Fruit fly (Drosophila melanogaster) whole organism, embryonic: Measurements from ENCODE around the gene Cul6.

ENCODE experiments used
- Antp ChIP-seq: fragments of 200-800 bp; sonication (Bioruptor generic); optimal IDR thresholded peaks from 3 replicates; lab custom pipeline; 2016; ENCODE audit warnings: missing biosample characterization, missing genetic modification characterization
- Bdp1 ChIP-seq: fragments of 200-800 bp; sonication (Bioruptor generic); optimal IDR thresholded peaks from 3 replicates; lab custom pipeline; 2016; ENCODE audit warnings: missing biosample characterization, missing genetic modification characterization
- C15 ChIP-seq: fragments of 200-800 bp; sonication (Bioruptor generic); IDR thresholded peaks from 3 replicates; pipeline ENCODE4 v1.3.6; 2022; ENCODE audit warnings: missing biosample characterization, missing genetic modification characterization
- CG10654 ChIP-seq: fragments of 200-800 bp; sonication (Bioruptor generic); optimal IDR thresholded peaks from 2 replicates; lab custom pipeline; 2016; ENCODE audit warnings: missing biosample characterization, missing genetic modification characterization
- CG11247 ChIP-seq: fragments of 200-800 bp; sonication (Bioruptor generic); IDR thresholded peaks from 2 replicates; pipeline ENCODE4 v1.3.6; 2022; ENCODE audit warnings: missing biosample characterization, missing genetic modification characterization
- CG12155 ChIP-seq: fragments of 200-800 bp; sonication (Bioruptor generic); optimal IDR thresholded peaks from 3 replicates; lab custom pipeline; 2016; ENCODE audit warnings: missing biosample characterization, missing genetic modification characterization
- CG14014 ChIP-seq: fragments of 200-800 bp; sonication (Bioruptor generic); IDR thresholded peaks from 2 replicates; pipeline ENCODE4 v1.3.6; 2022; ENCODE audit warnings: missing biosample characterization, missing genetic modification characterization
- CG1603 ChIP-seq: fragments of 200-800 bp; sonication (Bioruptor generic); optimal IDR thresholded peaks from 2 replicates; lab custom pipeline; 2019; ENCODE audit warnings: missing biosample characterization, mild to moderate bottlenecking, missing genetic modification characterization, moderate library complexity
- CG18764 ChIP-seq: fragments of 200-800 bp; sonication (Bioruptor generic); optimal IDR thresholded peaks from 3 replicates; lab custom pipeline; 2016; ENCODE audit warnings: missing biosample characterization, missing genetic modification characterization
- CG2116 ChIP-seq: fragments of 200-800 bp; sonication (Bioruptor generic); optimal IDR thresholded peaks from 3 replicates; lab custom pipeline; 2018; ENCODE audit warnings: missing biosample characterization, mild to moderate bottlenecking, missing genetic modification characterization
- CG30403 ChIP-seq: fragments of 200-800 bp; sonication (Bioruptor generic); optimal IDR thresholded peaks from 3 replicates; lab custom pipeline; 2016; ENCODE audit warnings: missing biosample characterization, missing genetic modification characterization
- CG31224 ChIP-seq: fragments of 200-800 bp; sonication (Bioruptor generic); IDR thresholded peaks from 2 replicates; pipeline ENCODE4 v1.3.6; 2022; ENCODE audit warnings: missing biosample characterization, missing genetic modification characterization
- CG5953 ChIP-seq: fragments of 200-800 bp; sonication (Bioruptor generic); IDR thresholded peaks from 2 replicates; pipeline ENCODE4 v1.3.6; 2022; ENCODE audit warnings: missing biosample characterization, missing genetic modification characterization
- CG7928 ChIP-seq: fragments of 200-800 bp; sonication (Bioruptor generic); optimal IDR thresholded peaks from 2 replicates; lab custom pipeline; 2017; ENCODE audit warnings: missing biosample characterization, mild to moderate bottlenecking, missing genetic modification characterization
- CG9932 ChIP-seq: fragments of 200-800 bp; sonication (Bioruptor generic); IDR thresholded peaks from 2 replicates; pipeline ENCODE4 v1.3.6; 2022; ENCODE audit warnings: missing biosample characterization, missing genetic modification characterization
- Dip3 ChIP-seq: fragments of 200-800 bp; sonication (Bioruptor generic); optimal IDR thresholded peaks from 3 replicates; lab custom pipeline; 2016; ENCODE audit warnings: missing biosample characterization, missing genetic modification characterization
- Eip74EF ChIP-seq, 2 experiments: fragments of 200-800 bp in 1 of 2; fragments of >200 bp in 1 of 2; sonication (Bioruptor generic) in 1 of 2; optimal IDR thresholded peaks; 2 replicates each; lab custom pipeline; 2017 to 2019; ENCODE audit warnings: missing biosample characterization in 2 of 2, missing genetic modification characterization in 2 of 2, mild to moderate bottlenecking in 1 of 2, moderate library complexity in 1 of 2
- Gsc ChIP-seq: fragments of 200-800 bp; sonication (Bioruptor generic); IDR thresholded peaks from 2 replicates; pipeline ENCODE4 v1.3.6; 2022; ENCODE audit warnings: missing biosample characterization, missing genetic modification characterization
- Hmr ChIP-seq: fragments of 200-800 bp; sonication (Bioruptor generic); optimal IDR thresholded peaks from 3 replicates; lab custom pipeline; 2017; ENCODE audit warnings: mild to moderate bottlenecking, missing biosample characterization, missing genetic modification reagents, missing genetic modification characterization
- Hsf ChIP-seq: fragments of 200-800 bp; sonication (Bioruptor generic); optimal IDR thresholded peaks from 3 replicates; lab custom pipeline; 2016; ENCODE audit warnings: missing biosample characterization, missing genetic modification characterization
- Lpt ChIP-seq: fragments of >200 bp; optimal IDR thresholded peaks from 2 replicates; lab custom pipeline; 2018; ENCODE audit warnings: missing biosample characterization, missing genetic modification characterization
- PHDP ChIP-seq: fragments of 200-800 bp; sonication (Bioruptor generic); optimal IDR thresholded peaks from 3 replicates; lab custom pipeline; 2018; ENCODE audit warnings: missing biosample characterization, mild to moderate bottlenecking, missing genetic modification characterization, moderate library complexity
- Ptx1 ChIP-seq: fragments of 200-800 bp; sonication (Bioruptor generic); IDR thresholded peaks from 2 replicates; pipeline ENCODE4 v1.3.6; 2022; ENCODE audit warnings: missing biosample characterization, missing genetic modification characterization
- Rx ChIP-seq: fragments of 200-800 bp; sonication (Bioruptor generic); IDR thresholded peaks from 2 replicates; pipeline ENCODE4 v1.3.6; 2022; ENCODE audit warnings: missing biosample characterization, missing genetic modification characterization
- Xbp1 ChIP-seq: fragments of 200-800 bp; sonication (Bioruptor generic); optimal IDR thresholded peaks from 3 replicates; lab custom pipeline; 2016; ENCODE audit warnings: missing biosample characterization, mild to moderate bottlenecking, missing genetic modification characterization
- al ChIP-seq: fragments of 200-800 bp; sonication (Bioruptor generic); IDR thresholded peaks from 2 replicates; pipeline ENCODE4 v1.3.6; 2022; ENCODE audit warnings: missing biosample characterization, missing genetic modification characterization
- amos ChIP-seq: fragments of 200-800 bp; sonication (Bioruptor generic); IDR thresholded peaks from 2 replicates; pipeline ENCODE4 v1.3.6; 2022; ENCODE audit warnings: missing biosample characterization, missing genetic modification characterization; ENCODE audit not compliant: partially characterized antibody
- chif ChIP-seq, 2 experiments: fragments of 200-800 bp; sonication (Bioruptor generic); optimal IDR thresholded peaks; 3 replicates each; lab custom pipeline; 2016; ENCODE audit warnings: missing biosample characterization in 2 of 2, missing genetic modification characterization in 2 of 2
- dysf ChIP-seq: fragments of 200-800 bp; sonication (Bioruptor generic); IDR thresholded peaks from 3 replicates; pipeline ENCODE4 v1.3.6; 2022; ENCODE audit warnings: missing biosample characterization, missing genetic modification characterization
- esg ChIP-seq: fragments of 200-800 bp; sonication (Bioruptor generic); conservative IDR thresholded peaks from 2 replicates; pipeline ENCODE4 v1.3.6; 2022; ENCODE audit warnings: missing biosample characterization, missing genetic modification characterization
- ewg ChIP-seq: fragments of 200-800 bp; sonication (Bioruptor generic); optimal IDR thresholded peaks from 3 replicates; lab custom pipeline; 2017; ENCODE audit warnings: mild to moderate bottlenecking, missing biosample characterization, missing genetic modification reagents, missing genetic modification characterization
- eyg ChIP-seq: fragments of 200-800 bp; sonication (Bioruptor generic); optimal IDR thresholded peaks from 3 replicates; lab custom pipeline; 2016; ENCODE audit warnings: missing biosample characterization, missing genetic modification characterization
- fru ChIP-seq: fragments of >200 bp; optimal IDR thresholded peaks from 2 replicates; lab custom pipeline; 2017
- hbn ChIP-seq: fragments of 200-800 bp; sonication (Bioruptor generic); IDR thresholded peaks from 2 replicates; pipeline ENCODE4 v1.3.6; 2022; ENCODE audit warnings: missing biosample characterization, missing genetic modification characterization; ENCODE audit not compliant: partially characterized antibody
- hth ChIP-seq: fragments of >200 bp; optimal IDR thresholded peaks from 2 replicates; lab custom pipeline; 2017; ENCODE audit warnings: inconsistent platforms
- jumu ChIP-seq: fragments of 200-800 bp; sonication (Bioruptor generic); optimal IDR thresholded peaks from 3 replicates; lab custom pipeline; 2016; ENCODE audit warnings: missing biosample characterization, missing genetic modification characterization
- knrl ChIP-seq: fragments of 200-800 bp; sonication (Bioruptor generic); IDR thresholded peaks from 3 replicates; pipeline ENCODE4 v1.3.6; 2022; ENCODE audit warnings: missing biosample characterization, missing genetic modification characterization; ENCODE audit not compliant: partially characterized antibody
- mirr ChIP-seq: fragments of 200-800 bp; sonication (Bioruptor generic); optimal IDR thresholded peaks from 3 replicates; lab custom pipeline; 2018; ENCODE audit warnings: missing biosample characterization, mild to moderate bottlenecking, missing genetic modification characterization
- mld ChIP-seq: fragments of 200-800 bp; sonication (Bioruptor generic); IDR thresholded peaks from 3 replicates; pipeline ENCODE4 v1.3.6; 2022; ENCODE audit warnings: missing biosample characterization, missing genetic modification characterization; ENCODE audit not compliant: partially characterized antibody
- nau ChIP-seq: fragments of 200-800 bp; sonication (Bioruptor generic); optimal IDR thresholded peaks from 3 replicates; lab custom pipeline; 2017; ENCODE audit warnings: missing biosample characterization, mild to moderate bottlenecking, missing genetic modification characterization, missing genetic modification reagents
- nerfin-1 ChIP-seq: fragments of 200-800 bp; sonication (Bioruptor generic); optimal IDR thresholded peaks from 3 replicates; lab custom pipeline; 2019; ENCODE audit warnings: missing biosample characterization, mild to moderate bottlenecking, missing genetic modification characterization, moderate library complexity
- nom ChIP-seq: fragments of 200-800 bp; sonication (Bioruptor generic); optimal IDR thresholded peaks from 2 replicates; lab custom pipeline; 2017; ENCODE audit warnings: missing biosample characterization, missing genetic modification characterization, mild to moderate bottlenecking, moderate library complexity, missing genetic modification reagents
- org-1 ChIP-seq: fragments of 200-800 bp; sonication (Bioruptor generic); optimal IDR thresholded peaks from 2 replicates; lab custom pipeline; 2017; ENCODE audit warnings: missing biosample characterization, missing genetic modification characterization
- pfk ChIP-seq: fragments of 200-800 bp; sonication (Bioruptor generic); optimal IDR thresholded peaks from 2 replicates; lab custom pipeline; 2018; ENCODE audit warnings: missing biosample characterization, mild to moderate bottlenecking, missing genetic modification characterization, moderate library complexity
- ro ChIP-seq: fragments of 200-800 bp; sonication (Bioruptor generic); IDR thresholded peaks from 2 replicates; pipeline ENCODE4 v1.3.6; 2022; ENCODE audit warnings: missing biosample characterization, missing genetic modification characterization
- row ChIP-seq: fragments of 200-800 bp; sonication (Bioruptor generic); IDR thresholded peaks from 3 replicates; pipeline ENCODE4 v1.3.6; 2022; ENCODE audit warnings: missing biosample characterization, missing genetic modification characterization
- stc ChIP-seq: fragments of 200-800 bp; sonication (Bioruptor generic); IDR thresholded peaks from 2 replicates; pipeline ENCODE4 v1.3.6; 2022; ENCODE audit warnings: missing biosample characterization, missing genetic modification characterization
- tin ChIP-seq: fragments of 200-800 bp; sonication (Bioruptor generic); optimal IDR thresholded peaks from 3 replicates; lab custom pipeline; 2016; ENCODE audit warnings: missing biosample characterization, missing genetic modification characterization
- trh ChIP-seq: fragments of 200-800 bp; sonication (Bioruptor generic); optimal IDR thresholded peaks from 2 replicates; lab custom pipeline; 2016; ENCODE audit warnings: missing biosample characterization, missing genetic modification characterization
- ttk ChIP-seq: fragments of 200-800 bp; sonication (Bioruptor generic); IDR thresholded peaks from 2 replicates; pipeline ENCODE4 v2.1.2; 2022; ENCODE audit warnings: missing biosample characterization, missing genetic modification characterization
- usp ChIP-seq: fragments of >200 bp; optimal IDR thresholded peaks from 2 replicates; lab custom pipeline; 2017; ENCODE audit warnings: missing biosample characterization, missing genetic modification characterization
- zen ChIP-seq: fragments of 200-800 bp; sonication (Bioruptor generic); optimal IDR thresholded peaks from 3 replicates; lab custom pipeline; 2018; ENCODE audit warnings: missing biosample characterization, mild to moderate bottlenecking, missing genetic modification characterization, moderate library complexity

Cul6 gene

DNA sequence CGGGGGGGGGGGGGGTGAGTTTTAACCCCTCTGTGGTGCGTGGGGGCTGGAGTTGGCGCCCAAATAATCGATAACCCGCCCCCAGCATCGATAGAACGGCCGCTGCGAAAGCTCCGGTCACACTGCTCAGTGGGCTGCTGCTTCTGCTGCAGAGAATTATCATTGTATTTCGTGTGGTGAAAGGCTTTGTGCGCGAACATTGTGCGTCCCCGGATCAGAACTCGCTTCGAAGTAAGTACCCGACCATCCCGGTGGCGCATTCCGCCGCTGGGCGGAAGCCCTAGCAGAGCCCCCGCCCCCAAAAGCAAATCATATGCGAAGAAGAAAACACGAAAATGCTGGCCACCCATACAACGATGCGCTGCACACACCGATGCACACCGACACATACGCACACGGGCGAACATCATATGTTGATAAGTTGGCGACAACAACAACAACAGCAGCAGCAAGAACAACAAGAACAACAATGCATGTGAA, 32.9 kb upstream of the Cul6 start, which contains the start of gene Syx13 (continued):
- TF ChIP-seq PHDP (tag; lab: Kevin White, UChicago) (peak; percentile 1), CG5953 (GFP tag; lab: Robert Waterston, UW) (no peak), dysf (GFP tag; lab: Robert Waterston, UW) (no peak), hth (no peak), CG7928 (GFP tag; lab: Kevin White, UChicago) (no peak), usp (GFP tag; lab: Kevin White, UChicago) (no peak), Eip74EF (GFP tag; optimal IDR thresholded peaks at IDR 0.05; lab: Kevin White, UChicago) (peak in 1 of 2 experiments; percentile 57), CG18764 (no peak), nau (GFP tag; lab: Kevin White, UChicago) (no peak), mld (GFP tag; lab: Robert Waterston, UW) (peak; percentile 63; the same call in 2 of the 3 replicates), ttk (peak; percentile 52), Antp (GFP tag; lab: Kevin White, UChicago) (no peak), amos (peak; percentile 79), jumu (GFP tag; lab: Kevin White, UChicago) (no peak), Xbp1 (GFP tag; lab: Kevin White, UChicago) (no peak), CG31224 (GFP tag; lab: Robert Waterston, UW) (no peak), Lpt (no peak), nerfin-1 (tag; lab: Kevin White, UChicago) (peak; percentile 66), CG10654 (GFP tag; lab: Kevin White, UChicago) (no peak), mirr (peak; percentile 24), al (no peak), trh (GFP tag; lab: Kevin White, UChicago) (no peak), Hsf (GFP tag; lab: Kevin White, UChicago) (no peak), C15 (GFP tag; lab: Robert Waterston, UW) (no peak), nom (GFP tag; lab: Kevin White, UChicago) (peak; percentile 26), Gsc (GFP tag; lab: Robert Waterston, UW) (no peak), Dip3 (GFP tag; lab: Kevin White, UChicago) (no peak), zen (no peak), chif (GFP tag; optimal IDR thresholded peaks at IDR 0.05; lab: Kevin White, UChicago) (no peak), ro (GFP tag; lab: Robert Waterston, UW) (no peak), esg (GFP tag; lab: Robert Waterston, UW) (no peak), row (GFP tag; lab: Robert Waterston, UW) (peak; percentile 43; the same call in 2 of the 3 replicates), CG30403 (GFP tag; lab: Kevin White, UChicago) (no peak), CG11247 (GFP tag; lab: Robert Waterston, UW) (no peak), CG12155 (GFP tag; lab: Kevin White, UChicago) (no peak), Rx (GFP tag; lab: Robert Waterston, UW) (no peak), ewg (GFP tag; lab: Kevin White, UChicago) (peak; percentile 12), org-1 (no peak), knrl (GFP tag; lab: Robert Waterston, UW) (peak; percentile 78), CG14014 (GFP tag; lab: Robert Waterston, UW) (0 out of 2 replicates have a peak, but pooled peaks have one; percentile 14), tin (GFP tag; lab: Kevin White, UChicago) (no peak), CG1603 (tag; lab: Kevin White, UChicago) (peak; percentile 68), Hmr (peak; percentile 47), Bdp1 (no peak), stc (no peak), CG9932 (GFP tag; lab: Robert Waterston, UW) (no peak; the same call in 1 of the 2 replicates), eyg (GFP tag; lab: Kevin White, UChicago) (no peak), Ptx1 (GFP tag; lab: Robert Waterston, UW) (no peak), CG2116 (GFP tag; lab: Kevin White, UChicago) (peak; percentile 75), hbn (GFP tag; lab: Robert Waterston, UW) (peak; percentile 73), fru (lab: Kevin White, UChicago) (no peak), pfk (no peak)
